Worm (Caenorhabditis elegans) whole organism, late embryonic: ENCODE results near the gene sre-15.

ENCODE experiments used
- F13H6.1 ChIP-seq: sonication (generic microtip); optimal IDR thresholded peaks from 2 replicates; lab custom pipeline; 2016; ENCODE audit warnings: missing genetic modification characterization, missing compliant biosample characterization
- ahr-1 ChIP-seq: sonication (generic microtip); optimal IDR thresholded peaks from 2 replicates; lab custom pipeline; 2016; ENCODE audit warnings: missing genetic modification characterization, missing compliant biosample characterization
- ceh-19 ChIP-seq: fragments of 200-800 bp; sonication (Bioruptor generic); optimal IDR thresholded peaks from 2 replicates; lab custom pipeline; 2018; ENCODE audit warnings: mild to moderate bottlenecking, missing genetic modification characterization, missing compliant biosample characterization
- ceh-22 ChIP-seq: sonication (generic microtip); optimal IDR thresholded peaks from 2 replicates; lab custom pipeline; 2017; ENCODE audit warnings: missing biosample characterization, missing genetic modification characterization
- ceh-48 ChIP-seq: sonication (generic microtip); optimal IDR thresholded peaks from 2 replicates; lab custom pipeline; 2016; ENCODE audit warnings: missing genetic modification characterization, inconsistent platforms, missing compliant biosample characterization
- dmd-4 ChIP-seq: sonication (generic microtip); optimal IDR thresholded peaks from 2 replicates; lab custom pipeline; 2016; ENCODE audit warnings: borderline replicate concordance, missing genetic modification characterization, missing compliant biosample characterization
- elt-2 ChIP-seq: sonication (generic microtip); optimal IDR thresholded peaks from 2 replicates; lab custom pipeline; 2016; ENCODE audit warnings: missing genetic modification reagents, missing genetic modification characterization, missing compliant biosample characterization
- fkh-10 ChIP-seq: fragments of 150-350 bp; optimal IDR thresholded peaks from 2 replicates; lab custom pipeline; 2014; ENCODE audit warnings: missing biosample characterization, missing genetic modification reagents, missing genetic modification characterization
- fkh-6 ChIP-seq: sonication (generic microtip); optimal IDR thresholded peaks from 2 replicates; lab custom pipeline; 2016; ENCODE audit warnings: missing genetic modification characterization, missing compliant biosample characterization
- nfya-1 ChIP-seq: sonication (generic microtip); optimal IDR thresholded peaks from 2 replicates; lab custom pipeline; 2017; ENCODE audit warnings: missing genetic modification characterization, mild to moderate bottlenecking, missing compliant biosample characterization, antibody characterized with exemption, moderate library complexity
- unc-3 ChIP-seq, 2 experiments: fragments of 200-800 bp in 1 of 2; sonication (Bioruptor generic) in 1 of 2; sonication (generic microtip) in 1 of 2; conservative IDR thresholded peaks in 1 of 2; optimal IDR thresholded peaks in 1 of 2; 2 replicates each; pipeline versions ENCODE4 v1.3.6 to Lab custom; 2016 to 2022; ENCODE audit warnings: missing compliant biosample characterization in 2 of 2, missing genetic modification characterization in 2 of 2, missing genetic modification reagents in 1 of 2
- unc-86 ChIP-seq: sonication (generic microtip); optimal IDR thresholded peaks from 2 replicates; lab custom pipeline; 2016; ENCODE audit warnings: missing genetic modification characterization, missing compliant biosample characterization

ce11 chrIV:12211292-12211691 is 33.3 kb downstream of the sre-15 start:
- TF ChIP-seq ceh-48 (tag; lab: Kevin White, UChicago) (no peak), F13H6.1 (no peak), ceh-22 (tag; lab: Kevin White, UChicago) (no peak), dmd-4 (no peak), fkh-6 (no peak), fkh-10 (GFP tag; lab: Kevin White, UChicago) (no peak), ahr-1 (tag; lab: Kevin White, UChicago) (no peak), ceh-19 (GFP tag; lab: Kevin White, UChicago) (no peak), nfya-1 (tag; lab: Kevin White, UChicago) (no peak), unc-3 (GFP tag; conservative IDR thresholded peaks at IDR 0.05; lab: Robert Waterston, UW) (no peak), unc-3 (tag; optimal IDR thresholded peaks at IDR 0.05; lab: Kevin White, UChicago) (no peak), unc-86 (tag; lab: Kevin White, UChicago) (no peak), elt-2 (tag; lab: Kevin White, UChicago) (no peak)
